Worm (Caenorhabditis elegans): ENCODE data around the gene acdh-2.

- TF ChIP-seq ztf-11 (tag; optimal IDR thresholded peaks at IDR 0.05) (no peak), tbx-8 (GFP tag; optimal IDR thresholded peaks at IDR 0.05) (no peak), unc-62 (GFP tag; optimal IDR thresholded peaks at IDR 0.05) (no peak), mep-1 (tag; optimal IDR thresholded peaks at IDR 0.05) (no peak), snpc-4 (tag; optimal IDR thresholded peaks at IDR 0.05) (no peak), nhr-28 (tag; optimal IDR thresholded peaks at IDR 0.05) (no peak), zip-8 (tag; optimal IDR thresholded peaks at IDR 0.05) (no peak), ces-1 (GFP tag; optimal IDR thresholded peaks at IDR 0.05) (no peak), elt-1 (tag; optimal IDR thresholded peaks at IDR 0.05; ENCODE audit: borderline replicate concordance, insufficient read depth) (no peak), blmp-1 (tag; optimal IDR thresholded peaks at IDR 0.05) (no peak)
These were observed 32.4 kb downstream of the acdh-2 start, which contains the start of gene sahd-1 for ce11 chrII:5514846-5515245.
